Fruit fly (Drosophila melanogaster) whole organism, embryonic: Measurements from ENCODE around the gene Klp61F.

ENCODE experiments used
- Blimp-1 ChIP-seq: fragments of 200-800 bp; sonication (Bioruptor generic); optimal IDR thresholded peaks from 3 replicates; lab custom pipeline; 2018; ENCODE audit warnings: missing biosample characterization, missing genetic modification characterization, mild to moderate bottlenecking, moderate library complexity, missing genetic modification reagents
- CG10543 ChIP-seq: fragments of 200-800 bp; sonication (Bioruptor generic); optimal IDR thresholded peaks from 3 replicates; lab custom pipeline; 2017; ENCODE audit warnings: missing biosample characterization, mild to moderate bottlenecking, missing genetic modification characterization, moderate library complexity
- CG12769 ChIP-seq: fragments of 200-800 bp; sonication (Bioruptor generic); optimal IDR thresholded peaks from 2 replicates; lab custom pipeline; 2019; ENCODE audit warnings: missing biosample characterization, mild to moderate bottlenecking, missing genetic modification characterization, moderate library complexity
- CG13287 ChIP-seq: fragments of 200-800 bp; sonication (Bioruptor generic); IDR thresholded peaks from 2 replicates; pipeline ENCODE4 v1.3.6; 2022; ENCODE audit warnings: missing biosample characterization, missing genetic modification characterization; ENCODE audit not compliant: partially characterized antibody
- CG14014 ChIP-seq: fragments of 200-800 bp; sonication (Bioruptor generic); IDR thresholded peaks from 2 replicates; pipeline ENCODE4 v1.3.6; 2022; ENCODE audit warnings: missing biosample characterization, missing genetic modification characterization
- CG18619 ChIP-seq: fragments of 200-800 bp; sonication (Bioruptor generic); optimal IDR thresholded peaks from 3 replicates; lab custom pipeline; 2017; ENCODE audit warnings: missing biosample characterization, mild to moderate bottlenecking, missing genetic modification characterization
- CG31441 ChIP-seq: fragments of 200-800 bp; sonication (Bioruptor generic); IDR thresholded peaks from 2 replicates; pipeline ENCODE4 v1.3.6; 2022; ENCODE audit warnings: missing biosample characterization, missing genetic modification characterization
- CG5180 ChIP-seq: fragments of 200-800 bp; sonication (Bioruptor generic); optimal IDR thresholded peaks from 3 replicates; lab custom pipeline; 2017; ENCODE audit warnings: missing biosample characterization, missing genetic modification characterization, mild to moderate bottlenecking, moderate library complexity, missing genetic modification reagents
- CG9437 ChIP-seq: fragments of 200-800 bp; sonication (Bioruptor generic); optimal IDR thresholded peaks from 2 replicates; lab custom pipeline; 2018; ENCODE audit warnings: missing biosample characterization, mild to moderate bottlenecking, missing genetic modification characterization
- CrebB ChIP-seq: fragments of 200-800 bp; sonication (Bioruptor generic); optimal IDR thresholded peaks from 3 replicates; lab custom pipeline; 2018; ENCODE audit warnings: missing biosample characterization, mild to moderate bottlenecking, missing genetic modification characterization
- Deaf1 ChIP-seq: fragments of 200-800 bp; optimal IDR thresholded peaks from 3 replicates; lab custom pipeline; 2019; ENCODE audit warnings: missing biosample characterization, mild to moderate bottlenecking, missing genetic modification characterization, moderate library complexity
- Drgx ChIP-seq: fragments of 200-800 bp; sonication (Bioruptor generic); IDR thresholded peaks from 2 replicates; pipeline ENCODE4 v1.3.6; 2022; ENCODE audit warnings: missing biosample characterization, missing genetic modification characterization
- Eip74EF ChIP-seq, 2 experiments: fragments of 200-800 bp in 1 of 2; fragments of >200 bp in 1 of 2; sonication (Bioruptor generic) in 1 of 2; optimal IDR thresholded peaks; 2 replicates each; lab custom pipeline; 2017 to 2019; ENCODE audit warnings: missing biosample characterization in 2 of 2, missing genetic modification characterization in 2 of 2, mild to moderate bottlenecking in 1 of 2, moderate library complexity in 1 of 2
- HLH54F ChIP-seq: fragments of 200-800 bp; sonication (Bioruptor generic); optimal IDR thresholded peaks from 3 replicates; lab custom pipeline; 2016; ENCODE audit warnings: missing biosample characterization, missing genetic modification characterization
- Hey ChIP-seq: fragments of 200-800 bp; sonication (Bioruptor generic); optimal IDR thresholded peaks from 3 replicates; lab custom pipeline; 2018; ENCODE audit warnings: missing biosample characterization, mild to moderate bottlenecking, missing genetic modification characterization
- Jarid2 ChIP-seq: fragments of 200-800 bp; sonication (Bioruptor generic); optimal IDR thresholded peaks from 3 replicates; lab custom pipeline; 2017; ENCODE audit warnings: mild to moderate bottlenecking, missing biosample characterization, missing genetic modification reagents, missing genetic modification characterization
- Med ChIP-seq: fragments of 200-800 bp; sonication (Bioruptor generic); peaks from one replicate; lab custom pipeline; 2016; ENCODE audit warnings: missing biosample characterization, missing genetic modification characterization, mild to moderate bottlenecking, inconsistent platforms, moderate library complexity
- Myb ChIP-seq: fragments of 200-800 bp; sonication (Bioruptor generic); optimal IDR thresholded peaks from 2 replicates; lab custom pipeline; 2016; ENCODE audit warnings: missing biosample characterization, missing genetic modification characterization
- NC2α ChIP-seq: fragments of 200-800 bp; sonication (Bioruptor generic); optimal IDR thresholded peaks from 2 replicates; lab custom pipeline; 2016; ENCODE audit warnings: missing biosample characterization, missing genetic modification characterization
- Sox100B ChIP-seq: fragments of 200-800 bp; sonication (Bioruptor generic); optimal IDR thresholded peaks from 3 replicates; lab custom pipeline; 2018; ENCODE audit warnings: missing biosample characterization, mild to moderate bottlenecking, missing genetic modification characterization
- Trl ChIP-seq, 3 experiments: fragments of >200 bp in 2 of 3; fragments of 200-800 bp in 1 of 3; sonication (Bioruptor generic) in 1 of 3; optimal IDR thresholded peaks; 2 replicates in 1 of 3; 3 replicates in 2 of 3; lab custom pipeline; 2016 to 2017; ENCODE audit warnings: missing biosample characterization in 1 of 3, missing genetic modification characterization in 1 of 3
- Vsx1 ChIP-seq: fragments of 200-800 bp; sonication (Bioruptor generic); optimal IDR thresholded peaks from 2 replicates; lab custom pipeline; 2017; ENCODE audit warnings: missing biosample characterization, mild to moderate bottlenecking, missing genetic modification characterization, missing genetic modification reagents
- chinmo ChIP-seq: fragments of 200-800 bp; sonication (Bioruptor generic); IDR thresholded peaks from 4 replicates; pipeline ENCODE4 v1.3.6; 2022; ENCODE audit warnings: missing biosample characterization, missing genetic modification characterization; ENCODE audit not compliant: partially characterized antibody
- crol ChIP-seq: fragments of 200-800 bp; sonication (Bioruptor generic); IDR thresholded peaks from 2 replicates; pipeline ENCODE4 v1.3.6; 2022; ENCODE audit warnings: missing biosample characterization, missing genetic modification characterization
- her ChIP-seq: fragments of 200-800 bp; sonication (Bioruptor generic); optimal IDR thresholded peaks from 2 replicates; lab custom pipeline; 2016; ENCODE audit warnings: missing biosample characterization, missing genetic modification characterization
- inv ChIP-seq: fragments of 200-800 bp; sonication (Bioruptor generic); IDR thresholded peaks from 2 replicates; pipeline ENCODE4 v1.3.6; 2022; ENCODE audit warnings: missing biosample characterization, missing genetic modification characterization; ENCODE audit not compliant: partially characterized antibody
- kni ChIP-seq: fragments of 200-800 bp; sonication (Bioruptor generic); optimal IDR thresholded peaks from 3 replicates; lab custom pipeline; 2017; ENCODE audit warnings: mild to moderate bottlenecking, missing biosample characterization, missing genetic modification reagents, missing genetic modification characterization
- nom ChIP-seq: fragments of 200-800 bp; sonication (Bioruptor generic); optimal IDR thresholded peaks from 2 replicates; lab custom pipeline; 2017; ENCODE audit warnings: missing biosample characterization, missing genetic modification characterization, mild to moderate bottlenecking, moderate library complexity, missing genetic modification reagents
- oc ChIP-seq: fragments of 200-800 bp; sonication (Bioruptor generic); optimal IDR thresholded peaks from 2 replicates; lab custom pipeline; 2018; ENCODE audit warnings: missing biosample characterization, mild to moderate bottlenecking, missing genetic modification characterization, moderate library complexity
- odd ChIP-seq: fragments of 200-800 bp; sonication (Bioruptor generic); optimal IDR thresholded peaks from 2 replicates; lab custom pipeline; 2017; ENCODE audit warnings: missing biosample characterization, mild to moderate bottlenecking, missing genetic modification characterization
- sens ChIP-seq: fragments of 200-800 bp; sonication (Bioruptor generic); peaks from one replicate; lab custom pipeline; 2016; ENCODE audit warnings: missing biosample characterization, missing genetic modification characterization
- ttk ChIP-seq: fragments of 200-800 bp; sonication (Bioruptor generic); IDR thresholded peaks from 2 replicates; pipeline ENCODE4 v2.1.2; 2022; ENCODE audit warnings: missing biosample characterization, missing genetic modification characterization
- z ChIP-seq: fragments of 200-800 bp; sonication (Bioruptor generic); IDR thresholded peaks from 3 replicates; pipeline ENCODE4 v1.3.6; 2022; ENCODE audit warnings: missing biosample characterization, missing genetic modification characterization
- zen2 ChIP-seq: fragments of 200-800 bp; sonication (Bioruptor generic); IDR thresholded peaks from 3 replicates; pipeline ENCODE4 v1.3.6; 2022; ENCODE audit warnings: missing biosample characterization, missing genetic modification characterization; ENCODE audit not compliant: partially characterized antibody

Gene Klp61F

DNA sequence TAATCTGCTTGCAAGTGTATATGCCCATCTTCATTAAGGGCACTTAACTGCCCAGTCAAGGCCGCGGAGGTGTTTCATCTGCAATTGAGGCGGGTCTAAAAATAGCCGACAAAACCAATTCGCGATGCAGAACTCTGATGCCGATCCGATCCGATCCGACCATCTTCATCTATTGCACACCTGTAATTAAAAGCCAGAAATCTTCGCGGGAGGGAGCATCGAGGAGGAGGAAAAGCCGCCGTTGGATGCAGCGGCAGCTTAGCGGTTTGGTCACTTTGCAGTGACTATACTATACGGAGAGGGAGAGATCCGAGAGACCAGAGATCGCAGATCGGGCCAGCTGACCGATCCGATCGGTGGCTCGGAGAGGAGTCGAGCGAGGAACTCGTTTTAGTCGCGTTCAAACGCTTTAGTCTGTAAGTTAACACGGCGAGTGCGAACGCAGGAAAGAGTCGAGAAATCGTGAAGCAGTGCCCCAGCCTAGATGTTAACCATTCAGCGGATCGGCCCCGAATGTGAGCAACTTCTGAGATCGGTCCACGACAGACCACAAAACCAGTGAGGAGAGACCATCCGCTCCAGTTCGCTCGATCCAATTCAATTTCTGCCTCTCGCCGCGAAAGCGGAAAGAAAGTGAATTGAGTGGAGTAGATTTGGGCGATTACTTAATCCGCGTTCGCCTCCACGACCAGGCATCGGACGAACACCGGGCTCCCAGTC, 10.5 kb upstream of the Klp61F start, which contains the start of gene tfc:
tfc (plus strand) TSS at position 389 of the 720 bp plus-strand sequence.
- no peak for TF ChIP-seq NC2α (GFP tag; lab: Kevin White, UChicago)
- peak; percentile 11 to 22 for TF ChIP-seq Trl (optimal IDR thresholded peaks at IDR 0.05; lab: Kevin White, UChicago)
- no peak for TF ChIP-seq Trl (GFP tag; optimal IDR thresholded peaks at IDR 0.05; lab: Kevin White, UChicago)
- TF ChIP-seq sens, result peak; percentile 18
- TF ChIP-seq nom (GFP tag; lab: Kevin White, UChicago), result peak; percentile 55
- TF ChIP-seq odd (GFP tag; lab: Kevin White, UChicago), result peak; percentile 6
- peak; percentile 83 for TF ChIP-seq CG5180 (GFP tag; lab: Kevin White, UChicago)
- TF ChIP-seq CG9437 (GFP tag; lab: Kevin White, UChicago), result no peak
- TF ChIP-seq Med (GFP tag; lab: Kevin White, UChicago), result peak; percentile 42
- TF ChIP-seq Hey (tag; lab: Kevin White, UChicago), result no peak
- 0 out of 3 replicates have a peak, but pooled peaks have one; percentile 19 for TF ChIP-seq zen2
- TF ChIP-seq inv, result no peak
- TF ChIP-seq z (GFP tag; lab: Robert Waterston, UW), result peak; percentile 81; the same call in 2 of the 3 replicates
- TF ChIP-seq Myb (GFP tag; lab: Kevin White, UChicago), result no peak
- TF ChIP-seq her (GFP tag; lab: Kevin White, UChicago), result no peak
- TF ChIP-seq CrebB (tag; lab: Kevin White, UChicago), result no peak
- no peak for TF ChIP-seq ttk (GFP tag; lab: Robert Waterston, UW)
- TF ChIP-seq CG12769 (tag; lab: Kevin White, UChicago), result peak; percentile 67
- TF ChIP-seq CG10543 (GFP tag; lab: Kevin White, UChicago), result peak; percentile 4
- TF ChIP-seq Drgx (GFP tag; lab: Robert Waterston, UW), result 0 out of 2 replicates have a peak, but pooled peaks have one; percentile 33
- TF ChIP-seq kni (GFP tag; lab: Kevin White, UChicago), result peak; percentile 65
- peak; percentile 18 for TF ChIP-seq oc (tag; lab: Kevin White, UChicago)
- TF ChIP-seq Deaf1 (tag; lab: Kevin White, UChicago), result peak; percentile 90
- peak in 1 of 2 experiments; percentile 14 for TF ChIP-seq Eip74EF (GFP tag; optimal IDR thresholded peaks at IDR 0.05; lab: Kevin White, UChicago)
- peak; percentile 89 for TF ChIP-seq Blimp-1 (GFP tag; lab: Kevin White, UChicago)
- no peak for TF ChIP-seq CG18619 (GFP tag; lab: Kevin White, UChicago)
- TF ChIP-seq chinmo (GFP tag; lab: Robert Waterston, UW), result peak; percentile 86; the same call in 2 of the 4 replicates
- 0 out of 2 replicates have a peak, but pooled peaks have one; percentile 20 for TF ChIP-seq CG13287 (GFP tag; lab: Robert Waterston, UW)
- TF ChIP-seq Jarid2 (GFP tag; lab: Kevin White, UChicago), result peak; percentile 64
- no peak for TF ChIP-seq Sox100B
- TF ChIP-seq, all 482 proteins: peak for 19

DNA sequence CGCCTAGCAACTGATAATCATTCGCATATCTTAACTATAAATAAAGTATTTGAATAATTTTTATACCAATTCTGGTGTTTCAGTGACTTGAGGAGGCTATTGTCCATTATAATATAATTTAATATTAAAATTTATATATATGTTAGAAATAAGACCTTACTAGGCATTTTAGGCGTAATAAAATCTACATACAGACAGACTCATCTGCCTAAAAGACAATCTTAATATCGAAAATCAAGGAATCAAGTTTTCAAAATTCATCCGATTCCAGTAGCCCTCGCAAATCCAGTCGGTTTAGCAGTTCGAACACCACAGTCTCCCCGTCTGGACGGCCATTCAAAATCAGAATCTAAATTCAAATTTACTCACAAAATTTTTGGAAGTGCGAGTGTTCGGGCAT, 6.0 kb upstream of the Klp61F start, which contains the start of the genes CG9130 and CG9133:
CG9130 (plus strand) TSS at position 301 of the 400 bp plus-strand sequence.
CG9133 (plus strand) TSS at position 301 of the 400 bp plus-strand sequence.
- TF ChIP-seq CG14014 (GFP tag; lab: Robert Waterston, UW), result no peak
- no peak for TF ChIP-seq HLH54F (GFP tag; lab: Kevin White, UChicago)
- no peak for TF ChIP-seq crol (GFP tag; lab: Robert Waterston, UW)
- TF ChIP-seq CG31441 (GFP tag; lab: Robert Waterston, UW), result no peak
- TF ChIP-seq Vsx1, result no peak
- TF ChIP-seq, all 482 proteins: peak for 0
